Fruit fly (Drosophila melanogaster) whole organism, pupa: Measurements from ENCODE around the gene Gr64c.
A peak's percentile ranks its signal among the peaks of the same experiment; 100 is the strongest.

Experiments used
- CG10348 ChIP-seq: fragments of 200-800 bp; sonication (Bioruptor generic); IDR thresholded peaks from 2 replicates; pipeline ENCODE4 v1.3.6; 2022; ENCODE audit warnings: missing biosample characterization, missing genetic modification characterization
- CG12605 ChIP-seq: fragments of 200-800 bp; sonication (Bioruptor generic); IDR thresholded peaks from 2 replicates; pipeline ENCODE4 v1.3.6; 2022; ENCODE audit warnings: missing biosample characterization, missing genetic modification characterization
- CG13204 ChIP-seq: fragments of 200-800 bp; sonication (Bioruptor generic); optimal IDR thresholded peaks from 2 replicates; lab custom pipeline; 2018; ENCODE audit warnings: missing biosample characterization, mild to moderate bottlenecking, missing genetic modification characterization, moderate library complexity
- CG14655 ChIP-seq: fragments of 200-800 bp; sonication (Bioruptor generic); optimal IDR thresholded peaks from 3 replicates; lab custom pipeline; 2017; ENCODE audit warnings: mild to moderate bottlenecking, missing biosample characterization, missing genetic modification reagents, missing genetic modification characterization
- CG15710 ChIP-seq: fragments of 200-800 bp; sonication (Bioruptor generic); optimal IDR thresholded peaks from 2 replicates; lab custom pipeline; 2018; ENCODE audit warnings: missing biosample characterization, mild to moderate bottlenecking, missing genetic modification characterization, moderate library complexity
- CG17806 ChIP-seq: fragments of 200-800 bp; sonication (Bioruptor generic); optimal IDR thresholded peaks from 2 replicates; lab custom pipeline; 2018; ENCODE audit warnings: missing biosample characterization, mild to moderate bottlenecking, missing genetic modification characterization, moderate library complexity
- CG32121 ChIP-seq: fragments of 200-800 bp; sonication (Bioruptor generic); IDR thresholded peaks from 2 replicates; pipeline ENCODE4 v1.3.6; 2022; ENCODE audit warnings: missing biosample characterization, missing genetic modification characterization
- CG34367 ChIP-seq: fragments of 200-800 bp; sonication (Bioruptor generic); optimal IDR thresholded peaks from 2 replicates; lab custom pipeline; 2018; ENCODE audit warnings: missing biosample characterization, mild to moderate bottlenecking, missing genetic modification characterization
- CG4496 ChIP-seq: fragments of 200-800 bp; sonication (Bioruptor generic); IDR thresholded peaks from 3 replicates; pipeline ENCODE4 v1.3.6; 2022; ENCODE audit warnings: missing biosample characterization, missing genetic modification characterization
- CG8159 ChIP-seq: fragments of 200-800 bp; sonication (Bioruptor generic); optimal IDR thresholded peaks from 3 replicates; lab custom pipeline; 2018; ENCODE audit warnings: missing biosample characterization, mild to moderate bottlenecking, missing genetic modification characterization, moderate library complexity
- CG8301 ChIP-seq: fragments of 200-800 bp; sonication (Bioruptor generic); optimal IDR thresholded peaks from 2 replicates; lab custom pipeline; 2018; ENCODE audit warnings: missing biosample characterization, mild to moderate bottlenecking, missing genetic modification characterization
- CG9948 ChIP-seq: fragments of 200-800 bp; sonication (Bioruptor generic); optimal IDR thresholded peaks from 2 replicates; lab custom pipeline; 2018; ENCODE audit warnings: missing biosample characterization, mild to moderate bottlenecking, missing genetic modification characterization, moderate library complexity
- D1 ChIP-seq: fragments of 200-800 bp; sonication (Bioruptor generic); optimal IDR thresholded peaks from 2 replicates; lab custom pipeline; 2018; ENCODE audit warnings: missing biosample characterization, mild to moderate bottlenecking, missing genetic modification characterization, moderate library complexity
- EcR ChIP-seq: fragments of 200-800 bp; sonication (Bioruptor generic); optimal IDR thresholded peaks from 3 replicates; lab custom pipeline; 2019; ENCODE audit warnings: missing biosample characterization, missing genetic modification characterization, mild to moderate bottlenecking, moderate library complexity, missing genetic modification reagents
- Ets98B ChIP-seq: fragments of 200-800 bp; sonication (Bioruptor generic); IDR thresholded peaks from 2 replicates; pipeline ENCODE4 v1.3.6; 2022; ENCODE audit warnings: missing biosample characterization, missing genetic modification characterization
- Pif1A ChIP-seq: fragments of 200-800 bp; sonication (Bioruptor generic); optimal IDR thresholded peaks from 3 replicates; lab custom pipeline; 2016; ENCODE audit warnings: missing biosample characterization, missing genetic modification characterization
- Pif1B ChIP-seq: fragments of 200-800 bp; sonication (Bioruptor generic); optimal IDR thresholded peaks from 3 replicates; lab custom pipeline; 2016; ENCODE audit warnings: missing biosample characterization, missing genetic modification characterization
- Snoo ChIP-seq: fragments of 200-800 bp; sonication (Bioruptor generic); optimal IDR thresholded peaks from 3 replicates; lab custom pipeline; 2017; ENCODE audit warnings: missing biosample characterization, mild to moderate bottlenecking, missing genetic modification characterization, inconsistent platforms
- fd96Ca ChIP-seq: fragments of 200-800 bp; sonication (Bioruptor generic); IDR thresholded peaks from 3 replicates; pipeline ENCODE4 v1.3.6; 2022; ENCODE audit warnings: missing biosample characterization, missing genetic modification characterization
- gl ChIP-seq: fragments of 200-800 bp; sonication (Bioruptor generic); optimal IDR thresholded peaks from 2 replicates; lab custom pipeline; 2018; ENCODE audit warnings: missing biosample characterization, mild to moderate bottlenecking, missing genetic modification characterization
- rn ChIP-seq: fragments of 200-800 bp; sonication (Bioruptor generic); IDR thresholded peaks from 2 replicates; pipeline ENCODE4 v1.3.6; 2022; ENCODE audit warnings: missing biosample characterization, missing genetic modification characterization

Gr64c gene

DNA sequence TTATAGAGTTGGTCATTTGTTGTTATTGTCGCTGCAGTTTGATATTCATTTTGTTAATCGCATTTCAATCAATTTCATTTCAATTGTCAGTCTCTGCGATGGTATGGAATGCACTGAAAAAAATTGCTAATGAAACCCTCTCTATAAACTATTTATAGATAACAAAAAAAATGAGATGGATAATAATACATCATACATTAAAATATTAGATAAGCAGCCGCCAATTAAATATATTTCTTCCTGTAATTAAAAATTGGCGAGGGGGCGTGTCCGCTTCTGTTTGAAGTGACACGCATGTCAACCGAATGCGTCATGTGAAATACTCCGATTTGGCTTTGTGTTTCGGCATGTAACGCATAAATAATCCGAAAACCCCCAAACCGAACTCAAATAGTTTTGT is 16.1 kb downstream of the Gr64c start:
- TF ChIP-seq Pif1A: no peak
- TF ChIP-seq rn: no peak
- no peak for TF ChIP-seq CG34367 (tag; lab: Kevin White, UChicago)
- no peak for TF ChIP-seq Ets98B (GFP tag; lab: Robert Waterston, UW)
- TF ChIP-seq CG13204 (GFP tag; lab: Kevin White, UChicago): no peak
- TF ChIP-seq CG32121 (GFP tag; lab: Robert Waterston, UW): no peak
- TF ChIP-seq CG14655 (GFP tag; lab: Kevin White, UChicago): no peak
- TF ChIP-seq CG15710 (tag; lab: Kevin White, UChicago): no peak
- no peak for TF ChIP-seq CG8301 (tag; lab: Kevin White, UChicago)
- no peak for TF ChIP-seq fd96Ca (GFP tag; lab: Robert Waterston, UW)
- no peak for TF ChIP-seq CG4496
- no peak for TF ChIP-seq CG10348 (GFP tag; lab: Robert Waterston, UW)
- TF ChIP-seq Pif1B (GFP tag; lab: Kevin White, UChicago): no peak
- TF ChIP-seq gl (tag; lab: Kevin White, UChicago): no peak
- no peak for TF ChIP-seq Snoo (tag; lab: Kevin White, UChicago)
- TF ChIP-seq CG8159: no peak
- TF ChIP-seq CG17806 (tag; lab: Kevin White, UChicago): no peak
- no peak for TF ChIP-seq D1 (tag; lab: Kevin White, UChicago)
- no peak for TF ChIP-seq CG12605 (GFP tag; lab: Robert Waterston, UW)

DNA sequence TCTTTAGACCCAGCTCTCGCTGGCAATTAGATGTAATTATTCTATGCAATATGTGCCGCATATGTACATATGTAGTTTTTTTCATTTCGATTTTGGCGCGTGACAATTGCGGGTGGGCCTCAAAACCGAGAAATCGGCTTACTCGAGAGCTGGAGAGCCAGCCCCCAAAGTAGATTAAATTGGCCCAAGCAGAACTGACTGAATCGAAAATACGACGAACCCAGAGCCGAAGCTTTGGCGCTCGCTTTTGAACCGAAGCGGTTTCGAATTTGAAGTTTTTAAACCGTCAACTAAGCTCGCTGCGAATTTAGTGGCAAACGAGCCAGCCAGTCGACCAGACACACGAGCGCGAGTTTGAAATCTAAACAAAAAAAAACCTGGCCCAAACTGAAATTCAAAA is 17.9 kb downstream of the Gr64c start, which contains the start of gene CG1136:
CG1136 (plus strand) TSS at position 308 of the 400 bp plus-strand sequence.
- TF ChIP-seq Pif1B (GFP tag; lab: Kevin White, UChicago): no peak
- no peak for TF ChIP-seq gl (tag; lab: Kevin White, UChicago)
- TF ChIP-seq fd96Ca (GFP tag; lab: Robert Waterston, UW): no peak
- no peak for TF ChIP-seq CG17806 (tag; lab: Kevin White, UChicago)
- TF ChIP-seq Ets98B (GFP tag; lab: Robert Waterston, UW): no peak
- no peak for TF ChIP-seq CG34367 (tag; lab: Kevin White, UChicago)
- no peak for TF ChIP-seq CG9948 (tag; lab: Kevin White, UChicago)
- TF ChIP-seq Pif1A: no peak
- no peak for TF ChIP-seq CG14655 (GFP tag; lab: Kevin White, UChicago)

DNA sequence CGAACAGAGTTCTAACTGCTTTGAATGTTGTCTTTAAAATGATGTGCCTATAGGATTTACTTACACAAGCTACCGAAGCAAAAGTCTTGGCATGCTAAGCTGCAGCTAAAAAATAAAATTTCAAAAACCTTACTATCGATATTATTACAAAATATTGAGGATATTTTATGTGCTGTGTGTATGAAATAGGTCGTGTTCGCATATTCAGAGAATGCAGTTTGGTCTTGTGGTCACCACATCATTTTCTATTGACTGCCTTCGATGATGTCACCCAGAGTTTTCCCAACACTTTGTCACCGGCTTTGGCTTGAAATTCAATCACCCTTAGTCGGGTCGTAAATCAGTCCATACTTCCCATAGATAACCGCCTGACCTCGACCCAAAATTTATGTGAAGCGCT is 19.2 kb downstream of the Gr64c start, which contains the start of gene Dpy-30L2:
Dpy-30L2 (minus strand) TSS at position 101 of the 400 bp plus-strand sequence.
- TF ChIP-seq CG14655 (GFP tag; lab: Kevin White, UChicago) (no peak), CG12605 (GFP tag; lab: Robert Waterston, UW) (no peak), EcR (GFP tag; lab: Kevin White, UChicago) (no peak), Ets98B (GFP tag; lab: Robert Waterston, UW) (no peak), gl (tag; lab: Kevin White, UChicago) (no peak), CG13204 (GFP tag; lab: Kevin White, UChicago) (no peak), CG8301 (tag; lab: Kevin White, UChicago) (no peak), CG4496 (no peak), CG9948 (tag; lab: Kevin White, UChicago) (no peak), CG15710 (tag; lab: Kevin White, UChicago) (no peak), Snoo (tag; lab: Kevin White, UChicago) (no peak), Pif1A (no peak)

DNA sequence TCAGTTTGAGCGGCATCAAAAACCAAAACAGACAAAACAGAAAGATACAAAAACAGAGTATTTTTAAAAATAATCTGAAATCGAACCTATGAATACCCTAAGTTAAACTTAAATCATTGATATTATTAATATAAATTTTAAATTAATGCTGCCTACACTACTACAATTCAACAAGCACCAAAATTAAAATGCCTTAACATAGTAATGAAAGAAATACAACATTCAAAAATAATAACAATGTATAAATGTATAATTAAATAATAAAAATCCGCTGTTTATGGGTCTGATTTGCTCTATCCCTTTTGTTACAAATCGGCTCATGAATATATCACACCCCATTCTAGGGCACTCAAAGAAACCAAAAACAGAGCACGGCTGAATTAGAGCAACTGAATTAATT is 20.7 kb downstream of the Gr64c start:
- TF ChIP-seq fd96Ca (GFP tag; lab: Robert Waterston, UW) (no peak), CG10348 (GFP tag; lab: Robert Waterston, UW) (no peak), Ets98B (GFP tag; lab: Robert Waterston, UW) (no peak)

DNA sequence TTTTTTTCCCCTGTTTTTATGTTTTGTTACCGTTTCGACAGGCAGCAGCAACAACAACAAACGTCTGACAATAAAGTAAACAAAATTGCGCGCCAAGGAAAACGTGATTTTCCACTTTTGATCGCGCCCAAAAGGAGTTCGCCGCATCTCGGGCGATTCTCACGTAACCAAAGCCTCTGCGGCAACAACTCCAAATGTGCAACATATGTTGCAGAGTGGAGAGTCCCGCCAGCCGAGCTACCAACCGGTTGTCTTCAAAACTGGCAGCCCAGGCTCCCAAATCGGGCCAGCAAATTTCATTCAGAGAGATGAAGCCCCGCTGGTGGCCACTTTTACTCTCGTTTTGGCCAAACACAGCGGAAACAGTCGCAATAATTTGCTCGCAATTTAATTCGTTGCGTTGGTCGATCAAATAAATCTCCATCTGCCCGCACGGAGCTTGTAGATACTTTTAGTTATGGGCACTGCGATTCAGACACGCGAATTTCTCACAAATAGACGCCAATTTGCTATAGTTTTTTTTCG is 27.1 kb downstream of the Gr64c start:
- TF ChIP-seq fd96Ca (GFP tag; lab: Robert Waterston, UW) (0 out of 3 replicates have a peak, but pooled peaks have one; percentile 38), rn (no peak)

DNA sequence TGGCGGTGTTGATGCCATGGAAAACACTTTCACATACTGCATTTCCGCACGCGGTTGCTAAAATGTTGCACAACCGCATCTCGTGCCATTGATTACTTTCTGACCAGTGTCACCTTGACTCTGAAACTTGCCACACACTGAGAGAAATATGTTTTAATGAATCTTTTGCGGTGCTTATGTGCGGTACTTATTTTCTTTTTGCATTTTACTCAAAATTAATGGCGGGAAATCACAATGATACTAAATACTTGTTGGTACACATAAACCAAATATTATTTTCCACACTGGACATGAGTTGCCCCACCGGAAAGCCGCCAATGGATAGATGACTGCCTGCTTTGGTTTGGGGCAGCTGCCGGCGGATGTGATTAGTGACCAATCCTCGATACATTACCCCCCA is 28.4 kb downstream of the Gr64c start:
- peak; percentile 24; the same call in 1 of the 3 replicates for TF ChIP-seq CG4496
- peak; percentile 35 for TF ChIP-seq Ets98B (GFP tag; lab: Robert Waterston, UW)
- TF ChIP-seq CG9948 (tag; lab: Kevin White, UChicago): no peak
- no peak for TF ChIP-seq Snoo (tag; lab: Kevin White, UChicago)
- TF ChIP-seq fd96Ca (GFP tag; lab: Robert Waterston, UW): peak; percentile 52; the same call in 1 of the 3 replicates
- no peak for TF ChIP-seq Pif1B (GFP tag; lab: Kevin White, UChicago)

DNA sequence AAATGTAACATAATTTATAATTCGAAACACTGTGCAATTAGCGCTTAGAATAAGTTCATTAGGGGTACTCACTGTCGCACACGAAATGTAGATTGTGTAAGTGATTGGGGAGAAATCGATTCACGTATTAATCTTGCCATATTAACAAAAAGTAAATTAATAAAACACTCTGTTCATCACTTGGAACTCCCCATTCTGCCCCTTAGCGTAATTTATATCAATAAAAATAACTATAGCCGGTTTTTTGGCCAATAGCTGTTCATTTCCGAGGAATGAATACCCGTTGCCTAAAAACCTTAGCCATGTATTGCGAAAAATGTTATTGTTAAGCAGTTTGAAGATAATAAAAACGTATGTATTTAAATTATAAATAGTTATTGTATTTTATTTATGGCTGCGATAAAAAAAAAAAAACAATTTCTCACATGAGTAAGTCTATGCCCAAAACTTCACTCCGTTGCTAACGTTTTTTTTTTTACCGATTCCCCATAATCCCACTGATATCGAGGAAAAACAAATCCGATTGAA is 31.0 kb downstream of the Gr64c start, which contains the start of gene Ugt305A1:
Ugt305A1 (plus strand) TSS at position 478 of the 528 bp plus-strand sequence.
- TF ChIP-seq fd96Ca (GFP tag; lab: Robert Waterston, UW): no peak
- TF ChIP-seq D1 (tag; lab: Kevin White, UChicago): no peak
- no peak for TF ChIP-seq CG13204 (GFP tag; lab: Kevin White, UChicago)
- TF ChIP-seq Ets98B (GFP tag; lab: Robert Waterston, UW): no peak
- TF ChIP-seq CG15710 (tag; lab: Kevin White, UChicago): no peak
- TF ChIP-seq CG14655 (GFP tag; lab: Kevin White, UChicago): no peak
- TF ChIP-seq rn: no peak
- TF ChIP-seq CG9948 (tag; lab: Kevin White, UChicago): no peak
- TF ChIP-seq CG8301 (tag; lab: Kevin White, UChicago): no peak
- TF ChIP-seq CG4496: no peak
- no peak for TF ChIP-seq CG17806 (tag; lab: Kevin White, UChicago)
- no peak for TF ChIP-seq CG10348 (GFP tag; lab: Robert Waterston, UW)
- TF ChIP-seq Snoo (tag; lab: Kevin White, UChicago): no peak
- no peak for TF ChIP-seq CG32121 (GFP tag; lab: Robert Waterston, UW)
- no peak for TF ChIP-seq Pif1A
- TF ChIP-seq CG34367 (tag; lab: Kevin White, UChicago): no peak
